Worm (Caenorhabditis elegans): ENCODE results near the gene cwp-4.

ce11 chrV:5084957-5085465, 31.6 kb downstream of the cwp-4 start, which contains the start of gene Y58A7A.4:
- TF ChIP-seq lin-39 (tag; optimal IDR thresholded peaks at IDR 0.05) (no peak), lin-13 (GFP tag; optimal IDR thresholded peaks at IDR 0.05) (no peak), zag-1 (tag; optimal IDR thresholded peaks at IDR 0.05) (no peak), hlh-11 (tag; optimal IDR thresholded peaks at IDR 0.05) (no peak), ceh-32 (tag; optimal IDR thresholded peaks at IDR 0.05; ENCODE audit: poor library complexity) (no peak), aly-2 (tag; optimal IDR thresholded peaks at IDR 0.05) (no peak), F37D6.2 (tag; optimal IDR thresholded peaks at IDR 0.05) (no peak), mdl-1 (tag; optimal IDR thresholded peaks at IDR 0.05) (no peak), lin-15B (tag; optimal IDR thresholded peaks at IDR 0.05) (no peak), nhr-237 (tag; optimal IDR thresholded peaks at IDR 0.05) (no peak), ces-1 (GFP tag; optimal IDR thresholded peaks at IDR 0.05) (no peak), arid-1 (GFP tag; conservative IDR thresholded peaks at IDR 0.05) (no peak)

Data from whole organism, L4 larva.